Worm (Caenorhabditis elegans) whole organism, L1 larva: ENCODE data around the gene gst-21.

Source experiments
- C34B4.2 ChIP-seq: sonication (generic microtip); optimal IDR thresholded peaks from 2 replicates; lab custom pipeline; 2017; ENCODE audit warnings: mild to moderate bottlenecking, missing genetic modification characterization, missing compliant biosample characterization
- ceh-82 ChIP-seq, 3 experiments: fragments of 150-350 bp in 1 of 3; sonication (generic microtip) in 2 of 3; optimal IDR thresholded peaks; 2 replicates each; lab custom pipeline; 2014 to 2017; ENCODE audit warnings: missing biosample characterization in 3 of 3, missing genetic modification characterization in 3 of 3
- ces-1 ChIP-seq: fragments of 150-350 bp; optimal IDR thresholded peaks from 2 replicates; lab custom pipeline; 2014; ENCODE audit warnings: missing biosample characterization, missing genetic modification reagents, missing genetic modification characterization
- elt-3 ChIP-seq, 6 experiments: fragments of 150-350 bp in 1 of 6; sonication (generic microtip); optimal IDR thresholded peaks; 2 replicates each; lab custom pipeline; 2017 to 2018; ENCODE audit warnings: missing biosample characterization in 6 of 6, missing genetic modification characterization in 6 of 6, inconsistent platforms in 1 of 6
- lin-39 ChIP-seq: fragments of 150-350 bp; optimal IDR thresholded peaks from 2 replicates; lab custom pipeline; 2014; ENCODE audit warnings: missing biosample characterization, missing genetic modification reagents, missing genetic modification characterization
- lsy-2 ChIP-seq, 2 experiments: fragments of 150-350 bp; optimal IDR thresholded peaks; 2 replicates each; lab custom pipeline; 2014; ENCODE audit warnings: missing biosample characterization in 2 of 2, missing genetic modification characterization in 2 of 2
- nhr-11 ChIP-seq: fragments of 150-350 bp; optimal IDR thresholded peaks from 2 replicates; lab custom pipeline; 2014; ENCODE audit warnings: missing biosample characterization, missing genetic modification characterization
- nhr-20 ChIP-seq: sonication (generic microtip); optimal IDR thresholded peaks from 2 replicates; lab custom pipeline; 2016; ENCODE audit warnings: mild to moderate bottlenecking, missing genetic modification characterization, missing compliant biosample characterization
- nhr-28 ChIP-seq: fragments of 150-350 bp; optimal IDR thresholded peaks from 2 replicates; lab custom pipeline; 2014; ENCODE audit warnings: missing biosample characterization, missing genetic modification characterization
- nhr-76 ChIP-seq: sonication (generic microtip); optimal IDR thresholded peaks from 2 replicates; lab custom pipeline; 2017; ENCODE audit warnings: missing biosample characterization, missing genetic modification characterization
- nhr-77 ChIP-seq: fragments of 150-350 bp; optimal IDR thresholded peaks from 2 replicates; lab custom pipeline; 2014; ENCODE audit warnings: missing biosample characterization, missing genetic modification characterization
- skn-1 ChIP-seq: fragments of 150-350 bp; optimal IDR thresholded peaks from 2 replicates; lab custom pipeline; 2014; ENCODE audit warnings: missing biosample characterization, missing genetic modification characterization
- snpc-4 ChIP-seq: fragments of 150-350 bp; optimal IDR thresholded peaks from 2 replicates; lab custom pipeline; 2014; ENCODE audit warnings: missing biosample characterization, missing genetic modification characterization
- zag-1 ChIP-seq: fragments of 150-350 bp; optimal IDR thresholded peaks from 2 replicates; lab custom pipeline; 2014; ENCODE audit warnings: missing biosample characterization, missing genetic modification characterization

DNA sequence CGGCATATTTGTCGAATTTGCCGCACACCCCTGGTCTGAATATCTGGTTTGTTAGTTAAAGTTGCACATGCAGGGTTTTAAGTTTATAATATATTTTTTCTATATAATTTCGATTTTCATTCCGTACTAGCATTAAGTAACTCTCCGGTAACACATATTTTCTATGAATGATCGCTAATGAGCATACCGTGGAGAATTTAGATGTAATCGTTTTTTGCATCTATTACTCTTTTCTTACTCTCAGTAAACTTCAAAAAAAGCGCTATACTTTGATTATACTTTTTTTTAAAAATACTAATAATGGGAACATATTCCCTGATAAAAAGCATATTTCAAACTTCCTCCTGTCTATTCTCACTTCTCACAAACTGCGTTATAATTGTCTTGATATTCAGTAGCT lies 2.8 kb upstream of the gst-21 start, which contains the start of gene str-160:
- TF ChIP-seq elt-3 (tag; optimal IDR thresholded peaks at IDR 0.05; lab: Kevin White, UChicago) (no peak), C34B4.2 (no peak), lin-39 (tag; lab: Kevin White, UChicago) (no peak), skn-1 (tag; lab: Kevin White, UChicago) (no peak), ces-1 (GFP tag; lab: Kevin White, UChicago) (no peak), nhr-77 (tag; lab: Kevin White, UChicago) (no peak), zag-1 (tag; lab: Kevin White, UChicago) (no peak), nhr-76 (tag; lab: Kevin White, UChicago) (no peak), ceh-82 (tag; optimal IDR thresholded peaks at IDR 0.05; lab: Kevin White, UChicago) (no peak), lsy-2 (tag; optimal IDR thresholded peaks at IDR 0.05; lab: Kevin White, UChicago) (no peak), nhr-28 (tag; lab: Kevin White, UChicago) (no peak), nhr-11 (tag; lab: Kevin White, UChicago) (no peak), nhr-20 (tag; lab: Kevin White, UChicago) (no peak), snpc-4 (tag; lab: Kevin White, UChicago) (no peak)
